Worm (Caenorhabditis elegans) whole organism, L1 larva: ENCODE measurements around the gene T11F9.10.

Experiments
- ces-1 ChIP-seq: fragments of 150-350 bp; optimal IDR thresholded peaks from 2 replicates; lab custom pipeline; 2014; ENCODE audit warnings: missing biosample characterization, missing genetic modification reagents, missing genetic modification characterization
- sptf-1 ChIP-seq: fragments of 150-350 bp; optimal IDR thresholded peaks from 2 replicates; lab custom pipeline; 2014; ENCODE audit warnings: missing biosample characterization, missing genetic modification characterization

DNA sequence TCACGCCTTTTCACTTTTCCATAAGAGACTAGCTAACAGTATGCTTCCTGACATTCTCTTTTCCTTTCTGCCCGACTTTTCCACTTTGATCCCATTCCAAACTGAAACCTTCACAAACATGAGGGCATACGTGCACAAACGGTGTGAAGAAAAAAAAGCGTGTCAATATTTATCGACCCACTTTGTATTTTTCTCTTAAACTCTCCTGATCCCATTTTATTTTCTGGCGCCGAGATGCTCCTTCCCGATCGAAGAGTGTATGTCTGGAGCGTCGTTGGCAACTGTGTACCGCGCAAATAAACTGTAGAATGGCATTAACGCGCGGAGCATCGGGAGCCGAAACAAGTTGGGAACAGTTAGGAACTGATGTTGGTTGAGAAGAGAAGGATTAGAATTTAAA, 42.8 kb downstream of the T11F9.10 start:
- TF ChIP-seq sptf-1 (tag; lab: Kevin White, UChicago) (no peak), ces-1 (GFP tag; lab: Kevin White, UChicago) (no peak)
